Fruit fly (Drosophila melanogaster) whole organism: ENCODE measurements around the gene Elp6.

Experiments used
- CG8478 ChIP-seq: fragments of >200 bp; optimal IDR thresholded peaks from 2 replicates; lab custom pipeline; 2018; ENCODE audit warnings: inconsistent platforms
- EcR ChIP-seq, 2 experiments: fragments of >200 bp; optimal IDR thresholded peaks; 2 replicates each; lab custom pipeline; 2017; ENCODE audit warnings: missing biosample characterization in 2 of 2, missing genetic modification characterization in 2 of 2, missing genetic modification reagents in 2 of 2
- pan ChIP-seq: fragments of >200 bp; optimal IDR thresholded peaks from 2 replicates; lab custom pipeline; 2017
- usp ChIP-seq: fragments of >200 bp; optimal IDR thresholded peaks from 2 replicates; lab custom pipeline; 2017; ENCODE audit warnings: missing biosample characterization, missing genetic modification characterization, mixed read lengths

dm6 chr3R:13388160-13388870 is 21.6 kb upstream of the Elp6 start, which contains the start of gene CG9799:
- TF ChIP-seq CG8478 (lab: Kevin White, UChicago), result no peak
- no peak for TF ChIP-seq EcR (GFP tag; optimal IDR thresholded peaks at IDR 0.05; lab: Kevin White, UChicago)
- no peak for TF ChIP-seq usp
- no peak for TF ChIP-seq pan (lab: Kevin White, UChicago)
